Worm (Caenorhabditis elegans): ENCODE results near the gene fipr-5.

DNA sequence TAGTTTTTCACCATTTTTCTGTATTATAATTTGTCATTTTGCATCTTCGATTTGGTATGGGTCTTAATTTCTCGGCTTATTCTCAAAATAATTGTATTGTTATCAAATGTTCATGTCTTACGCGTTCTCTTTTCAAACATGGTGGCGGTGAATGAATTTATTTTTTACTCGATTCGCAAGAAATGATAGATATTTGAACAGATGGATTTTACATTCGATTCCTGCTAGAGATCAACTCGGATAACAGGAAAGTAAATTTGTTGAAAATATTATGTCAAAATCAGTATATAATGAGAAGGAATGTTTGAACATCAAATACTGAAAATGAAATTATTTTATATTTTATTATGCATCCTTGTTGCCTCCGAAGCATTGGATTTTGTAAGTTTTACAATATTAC lies 38.2 kb downstream of the fipr-5 start, which contains the start of gene ZK856.4:
- TF ChIP-seq T22C8.4 (GFP tag; IDR thresholded peaks at IDR 0.05) (no peak), klf-2 (GFP tag; conservative IDR thresholded peaks at IDR 0.05) (no peak), cog-1 (tag; optimal IDR thresholded peaks at IDR 0.05) (no peak), flt-1 (GFP tag; IDR thresholded peaks at IDR 0.05) (no peak)
